Fruit fly (Drosophila melanogaster): ENCODE measurements around the gene 825-Oak.
A peak's percentile ranks its signal among the peaks of the same experiment; 100 is the strongest.

The 825-Oak gene

DNA sequence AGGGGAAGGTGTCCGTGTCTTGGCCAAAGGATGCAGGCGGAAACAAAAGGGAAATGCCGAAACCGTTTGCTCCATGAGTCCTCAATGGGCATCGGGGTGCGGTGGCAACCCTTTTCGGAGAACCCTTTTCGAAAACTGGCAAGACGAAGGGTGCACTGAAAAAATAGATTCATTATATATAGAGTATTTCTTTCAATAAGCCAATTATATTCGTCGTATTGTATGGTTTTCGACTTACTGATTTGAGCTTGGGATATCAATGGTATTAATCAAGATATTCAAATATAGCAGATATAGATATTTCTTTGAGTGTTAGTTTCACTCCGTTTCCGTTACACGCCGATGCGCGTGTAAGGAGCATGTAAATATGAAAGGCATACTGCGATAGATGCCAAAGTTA lies 29.8 kb downstream of the 825-Oak start:
- no peak for TF ChIP-seq CG10462 (GFP tag; optimal IDR thresholded peaks at IDR 0.05)
- TF ChIP-seq kay (GFP tag; optimal IDR thresholded peaks at IDR 0.05) = no peak
- no peak for TF ChIP-seq Optix (GFP tag; IDR thresholded peaks at IDR 0.05)
- TF ChIP-seq hbn (GFP tag; IDR thresholded peaks at IDR 0.05; ENCODE audit: partially characterized antibody) = no peak
- peak; percentile 31 for TF ChIP-seq dmrt99B (tag; optimal IDR thresholded peaks at IDR 0.05)
- TF ChIP-seq Jarid2 (GFP tag; optimal IDR thresholded peaks at IDR 0.05) = no peak
- TF ChIP-seq Hmr (GFP tag; optimal IDR thresholded peaks at IDR 0.05) = peak; percentile 19
- TF ChIP-seq CG14860 (GFP tag; IDR thresholded peaks at IDR 0.05; ENCODE audit: partially characterized antibody) = no peak
- 0 out of 2 replicates have a peak, but pooled peaks have one; percentile 20 for TF ChIP-seq CG9932 (GFP tag; IDR thresholded peaks at IDR 0.05)
- TF ChIP-seq CG6683 (GFP tag; optimal IDR thresholded peaks at IDR 0.05) = no peak
- no peak for TF ChIP-seq ac (GFP tag; optimal IDR thresholded peaks at IDR 0.05)
- TF ChIP-seq CG6765 (GFP tag; optimal IDR thresholded peaks at IDR 0.05) = no peak
- no peak for TF ChIP-seq grn (GFP tag; optimal IDR thresholded peaks at IDR 0.05)
- TF ChIP-seq ci (GFP tag; IDR thresholded peaks at IDR 0.05) = 0 out of 3 replicates have a peak, but pooled peaks have one; percentile 37
- no peak for TF ChIP-seq onecut (GFP tag; IDR thresholded peaks at IDR 0.05)
- no peak for TF ChIP-seq Sry-δ (GFP tag; optimal IDR thresholded peaks at IDR 0.05)
- TF ChIP-seq CG8924 (tag; optimal IDR thresholded peaks at IDR 0.05) = no peak
- peak; percentile 20; the same call in 1 of the 3 replicates for TF ChIP-seq Aef1 (GFP tag; IDR thresholded peaks at IDR 0.05)
- no peak for TF ChIP-seq CG7987 (GFP tag; optimal IDR thresholded peaks at IDR 0.05)
- TF ChIP-seq fu2 (GFP tag; optimal IDR thresholded peaks at IDR 0.05) = no peak
- TF ChIP-seq mld (GFP tag; IDR thresholded peaks at IDR 0.05; ENCODE audit: partially characterized antibody) = no peak
- TF ChIP-seq CG17328 (GFP tag; IDR thresholded peaks at IDR 0.05) = 0 out of 2 replicates have a peak, but pooled peaks have one; percentile 5
- peak; percentile 11 for TF ChIP-seq CG11504 (tag; optimal IDR thresholded peaks at IDR 0.05)
- peak; percentile 18 for TF ChIP-seq Meics (GFP tag; optimal IDR thresholded peaks at IDR 0.05)
- no peak for TF ChIP-seq pho (GFP tag; optimal IDR thresholded peaks at IDR 0.05)
- TF ChIP-seq HLH4C (GFP tag; IDR thresholded peaks at IDR 0.05; ENCODE audit: partially characterized antibody) = no peak
- TF ChIP-seq Xrp1 (GFP tag; IDR thresholded peaks at IDR 0.05) = no peak
- TF ChIP-seq Ets65A (GFP tag) = peak; percentile 83
- no peak for TF ChIP-seq croc (GFP tag; conservative IDR thresholded peaks at IDR 0.05)
- TF ChIP-seq CG4328 (GFP tag; optimal IDR thresholded peaks at IDR 0.05) = no peak
- no peak for TF ChIP-seq Drgx (GFP tag; IDR thresholded peaks at IDR 0.05)
- no peak for TF ChIP-seq tin (GFP tag; optimal IDR thresholded peaks at IDR 0.05)
- TF ChIP-seq CG7556 (GFP tag; optimal IDR thresholded peaks at IDR 0.05) = no peak
- TF ChIP-seq NFAT (GFP tag; IDR thresholded peaks at IDR 0.05) = no peak
- no peak for TF ChIP-seq CG1602 (GFP tag; optimal IDR thresholded peaks at IDR 0.05)
- no peak for TF ChIP-seq Hr78 (GFP tag; optimal IDR thresholded peaks at IDR 0.05)
- no peak for TF ChIP-seq CHES-1-like (GFP tag; optimal IDR thresholded peaks at IDR 0.05)
- TF ChIP-seq CG30431 (GFP tag; optimal IDR thresholded peaks at IDR 0.05) = no peak
- no peak for TF ChIP-seq CG1832 (GFP tag; optimal IDR thresholded peaks at IDR 0.05)
- no peak for TF ChIP-seq tup (GFP tag; optimal IDR thresholded peaks at IDR 0.05)
- TF ChIP-seq corto (GFP tag; optimal IDR thresholded peaks at IDR 0.05) = no peak
- TF ChIP-seq run (tag; optimal IDR thresholded peaks at IDR 0.05) = no peak
- TF ChIP-seq vnd (GFP tag; IDR thresholded peaks at IDR 0.05; ENCODE audit: partially characterized antibody) = no peak
- TF ChIP-seq Myb (GFP tag; optimal IDR thresholded peaks at IDR 0.05) = no peak
- no peak for TF ChIP-seq gsb (GFP tag; IDR thresholded peaks at IDR 0.05)
- TF ChIP-seq CG14710 (tag; optimal IDR thresholded peaks at IDR 0.05) = no peak
- TF ChIP-seq CG4424 (GFP tag; optimal IDR thresholded peaks at IDR 0.05) = no peak
- no peak for TF ChIP-seq HLHmδ (GFP tag; optimal IDR thresholded peaks at IDR 0.05)
- no peak for TF ChIP-seq ttk (GFP tag; IDR thresholded peaks at IDR 0.05)
- TF ChIP-seq ind (GFP tag; optimal IDR thresholded peaks at IDR 0.05) = no peak
- TF ChIP-seq jumu (GFP tag; optimal IDR thresholded peaks at IDR 0.05) = no peak
